Worm (Caenorhabditis elegans) whole organism, L3 larva: ENCODE measurements around the gene C18D4.6.

ENCODE experiments used
- ZK546.5 ChIP-seq: sonication (generic microtip); optimal IDR thresholded peaks from 2 replicates; lab custom pipeline; 2017; ENCODE audit warnings: missing biosample characterization, missing genetic modification characterization
- aly-2 ChIP-seq: fragments of 150-350 bp; optimal IDR thresholded peaks from 2 replicates; lab custom pipeline; 2014; ENCODE audit warnings: missing biosample characterization, missing genetic modification characterization
- ceh-16 ChIP-seq: sonication (generic microtip); optimal IDR thresholded peaks from 2 replicates; lab custom pipeline; 2017; ENCODE audit warnings: missing biosample characterization, missing genetic modification characterization
- ceh-28 ChIP-seq: fragments of 150-350 bp; optimal IDR thresholded peaks from 2 replicates; lab custom pipeline; 2014; ENCODE audit warnings: missing biosample characterization, missing genetic modification reagents, missing genetic modification characterization
- ceh-82 ChIP-seq: fragments of 150-350 bp; optimal IDR thresholded peaks from 2 replicates; lab custom pipeline; 2014; ENCODE audit warnings: missing biosample characterization, missing genetic modification characterization
- daf-12 ChIP-seq: fragments of 150-350 bp; optimal IDR thresholded peaks from 2 replicates; lab custom pipeline; 2014; ENCODE audit warnings: missing biosample characterization, missing genetic modification reagents, missing genetic modification characterization
- egl-27 ChIP-seq: sonication (generic microtip); optimal IDR thresholded peaks from 4 replicates; lab custom pipeline; 2017; ENCODE audit warnings: missing biosample characterization, missing genetic modification reagents, missing genetic modification characterization
- egl-5 ChIP-seq: fragments of 150-350 bp; optimal IDR thresholded peaks from 2 replicates; lab custom pipeline; 2017; ENCODE audit warnings: missing biosample characterization, missing genetic modification reagents, missing genetic modification characterization, inconsistent platforms
- elt-1 ChIP-seq: fragments of 150-350 bp; optimal IDR thresholded peaks from 2 replicates; lab custom pipeline; 2014; ENCODE audit warnings: missing biosample characterization, missing genetic modification characterization
- elt-2 ChIP-seq: sonication (generic microtip); optimal IDR thresholded peaks from 2 replicates; lab custom pipeline; 2016; ENCODE audit warnings: missing genetic modification reagents, mild to moderate bottlenecking, missing genetic modification characterization, missing compliant biosample characterization
- eor-1 ChIP-seq, 2 experiments: fragments of 150-350 bp; optimal IDR thresholded peaks; 2 replicates each; lab custom pipeline; 2014 to 2018; ENCODE audit warnings: missing biosample characterization in 2 of 2, missing genetic modification characterization in 2 of 2
- fkh-10 ChIP-seq: sonication (generic microtip); optimal IDR thresholded peaks from 2 replicates; lab custom pipeline; 2017; ENCODE audit warnings: missing biosample characterization, missing genetic modification reagents, missing genetic modification characterization
- fkh-2 ChIP-seq: fragments of 150-350 bp; optimal IDR thresholded peaks from 2 replicates; lab custom pipeline; 2014; ENCODE audit warnings: missing biosample characterization, missing genetic modification reagents, missing genetic modification characterization
- hmg-11 ChIP-seq: sonication (generic microtip); optimal IDR thresholded peaks from 2 replicates; lab custom pipeline; 2016; ENCODE audit warnings: missing genetic modification characterization, missing compliant biosample characterization
- lin-39 ChIP-seq: fragments of 150-350 bp; optimal IDR thresholded peaks from 2 replicates; lab custom pipeline; 2018; ENCODE audit warnings: missing biosample characterization, missing genetic modification reagents, missing genetic modification characterization
- mdl-1 ChIP-seq: fragments of 150-350 bp; optimal IDR thresholded peaks from 2 replicates; lab custom pipeline; 2014; ENCODE audit warnings: missing biosample characterization, missing genetic modification characterization
- nfya-1 ChIP-seq: sonication (generic microtip); optimal IDR thresholded peaks from 2 replicates; lab custom pipeline; 2017; ENCODE audit warnings: missing genetic modification characterization, mild to moderate bottlenecking, missing compliant biosample characterization, antibody characterized with exemption, moderate library complexity; ENCODE audit not compliant: insufficient read depth
- nhr-11 ChIP-seq: fragments of 150-350 bp; optimal IDR thresholded peaks from 2 replicates; lab custom pipeline; 2014; ENCODE audit warnings: missing biosample characterization, missing genetic modification characterization
- nhr-23 ChIP-seq: fragments of 150-350 bp; optimal IDR thresholded peaks from 2 replicates; lab custom pipeline; 2014; ENCODE audit warnings: missing biosample characterization, missing genetic modification reagents, missing genetic modification characterization
- nhr-237 ChIP-seq: fragments of 150-350 bp; optimal IDR thresholded peaks from 2 replicates; lab custom pipeline; 2014; ENCODE audit warnings: missing biosample characterization, missing genetic modification characterization
- nhr-25 ChIP-seq: sonication (generic microtip); optimal IDR thresholded peaks from 2 replicates; lab custom pipeline; 2017; ENCODE audit warnings: missing biosample characterization, missing genetic modification characterization
- nhr-28 ChIP-seq: fragments of 150-350 bp; optimal IDR thresholded peaks from 2 replicates; lab custom pipeline; 2014; ENCODE audit warnings: missing biosample characterization, missing genetic modification characterization
- nhr-67 ChIP-seq: fragments of 150-350 bp; optimal IDR thresholded peaks from 2 replicates; lab custom pipeline; 2014; ENCODE audit warnings: missing biosample characterization, missing genetic modification characterization
- nhr-76 ChIP-seq: fragments of 150-350 bp; sonication (generic microtip); optimal IDR thresholded peaks from 5 replicates; lab custom pipeline; 2014; ENCODE audit warnings: missing biosample characterization, missing genetic modification characterization
- pha-4 ChIP-seq: fragments of 150-350 bp; optimal IDR thresholded peaks from 2 replicates; lab custom pipeline; 2014; ENCODE audit warnings: missing biosample characterization, missing genetic modification reagents, missing genetic modification characterization
- pqm-1 ChIP-seq: fragments of 150-350 bp; optimal IDR thresholded peaks from 2 replicates; lab custom pipeline; 2017; ENCODE audit warnings: missing biosample characterization, missing genetic modification characterization, inconsistent platforms
- sea-2 ChIP-seq: fragments of 150-350 bp; sonication (generic microtip); optimal IDR thresholded peaks from 4 replicates; lab custom pipeline; 2014; ENCODE audit warnings: missing biosample characterization, missing genetic modification reagents, missing genetic modification characterization
- skn-1 ChIP-seq: fragments of 150-350 bp; optimal IDR thresholded peaks from 2 replicates; lab custom pipeline; 2014; ENCODE audit warnings: missing biosample characterization, missing genetic modification characterization
- snpc-4 ChIP-seq: fragments of 150-350 bp; optimal IDR thresholded peaks from 2 replicates; lab custom pipeline; 2014; ENCODE audit warnings: missing biosample characterization, missing genetic modification characterization
- tbx-2 ChIP-seq: sonication (generic microtip); optimal IDR thresholded peaks from 2 replicates; lab custom pipeline; 2016; ENCODE audit warnings: mild to moderate bottlenecking, missing genetic modification characterization, missing compliant biosample characterization
- unc-39 ChIP-seq: sonication (generic microtip); optimal IDR thresholded peaks from 4 replicates; lab custom pipeline; 2017; ENCODE audit warnings: missing biosample characterization, missing genetic modification characterization
- zag-1 ChIP-seq: fragments of 150-350 bp; optimal IDR thresholded peaks from 2 replicates; lab custom pipeline; 2014; ENCODE audit warnings: missing biosample characterization, missing genetic modification characterization
- ztf-11 ChIP-seq: fragments of 150-350 bp; optimal IDR thresholded peaks from 2 replicates; lab custom pipeline; 2014; ENCODE audit warnings: missing biosample characterization, missing genetic modification characterization
- ztf-4 ChIP-seq: fragments of 150-350 bp; optimal IDR thresholded peaks from 2 replicates; lab custom pipeline; 2014; ENCODE audit warnings: missing biosample characterization, missing genetic modification characterization

Gene C18D4.6

ce11 chrV:17530486-17530885 is 7.7 kb downstream of the C18D4.6 start, which contains the start of gene C18D4.12:
Gene C18D4.12 (minus strand): TSS chrV:17530586.
- TF ChIP-seq nhr-23 (tag; lab: Kevin White, UChicago) (no peak), mdl-1 (tag; lab: Kevin White, UChicago) (no peak), ztf-4 (tag; lab: Kevin White, UChicago) (no peak), eor-1 (tag; optimal IDR thresholded peaks at IDR 0.05; lab: Kevin White, UChicago) (no peak), elt-2 (no peak), daf-12 (no peak), ceh-16 (tag; lab: Kevin White, UChicago) (no peak), nhr-67 (tag; lab: Kevin White, UChicago) (no peak), ceh-82 (no peak), pha-4 (no peak), egl-27 (tag; lab: Kevin White, UChicago) (no peak), hmg-11 (no peak), ZK546.5 (no peak), nhr-76 (tag; lab: Kevin White, UChicago) (no peak), egl-5 (tag; lab: Kevin White, UChicago) (no peak), pqm-1 (tag; lab: Kevin White, UChicago) (no peak), ceh-28 (no peak), nhr-25 (tag; lab: Kevin White, UChicago) (no peak), lin-39 (tag; lab: Kevin White, UChicago) (no peak)

ce11 chrV:17527729-17528128 is 10.4 kb downstream of the C18D4.6 start, which contains the start of gene srz-90:
Gene srz-90 (plus strand): TSS chrV:17528029.
- TF ChIP-seq ceh-16 (tag; lab: Kevin White, UChicago) (no peak), sea-2 (GFP tag; lab: Kevin White, UChicago) (no peak), unc-39 (tag; lab: Kevin White, UChicago) (no peak), ZK546.5 (no peak), daf-12 (no peak)

- TF ChIP-seq lin-39 (tag; lab: Kevin White, UChicago) (no peak), elt-2 (peak; percentile 29), sea-2 (GFP tag; lab: Kevin White, UChicago) (no peak), pqm-1 (tag; lab: Kevin White, UChicago) (peak; percentile 69)
- TF ChIP-seq, all 47 proteins: peak for 2
These were observed 17.4 kb downstream of the C18D4.6 start, which contains the start of gene fbxa-136 for ce11 chrV:17520735-17521134. Gene fbxa-136 (plus strand): TSS chrV:17521035.

ce11 chrV:17513831-17514230 is 24.3 kb downstream of the C18D4.6 start:
- TF ChIP-seq nhr-28 (tag; lab: Kevin White, UChicago) (no peak), egl-27 (tag; lab: Kevin White, UChicago) (no peak), fkh-2 (tag; lab: Kevin White, UChicago) (no peak), skn-1 (tag; lab: Kevin White, UChicago) (no peak), nhr-11 (tag; lab: Kevin White, UChicago) (no peak)

DNA sequence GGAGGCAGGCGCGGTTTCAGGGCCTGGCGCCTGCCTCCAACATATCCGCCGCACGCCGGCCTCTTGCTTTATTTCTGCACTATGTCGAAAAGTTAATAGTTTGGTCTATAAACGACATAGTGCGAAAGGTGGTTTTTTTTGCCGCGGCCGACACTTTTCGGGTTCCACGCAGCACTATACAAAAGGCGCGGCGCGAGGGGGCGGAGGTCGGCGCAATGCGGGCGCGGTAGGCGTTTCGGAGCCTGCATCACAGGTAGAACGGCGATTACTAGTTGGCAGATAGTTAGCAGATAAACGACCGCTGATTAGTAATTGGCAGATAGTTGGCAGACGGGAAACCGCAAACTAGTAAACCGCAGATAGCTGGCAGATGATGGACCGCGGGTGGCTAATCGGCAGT is 25.4 kb downstream of the C18D4.6 start:
- TF ChIP-seq ztf-4 (tag; lab: Kevin White, UChicago) (no peak), ztf-11 (tag; lab: Kevin White, UChicago) (no peak), tbx-2 (tag; lab: Kevin White, UChicago) (no peak), pha-4 (no peak), elt-2 (no peak), aly-2 (tag; lab: Kevin White, UChicago) (no peak), sea-2 (GFP tag; lab: Kevin White, UChicago) (no peak), zag-1 (no peak), elt-1 (tag; lab: Kevin White, UChicago) (no peak), mdl-1 (tag; lab: Kevin White, UChicago) (no peak), snpc-4 (no peak), nfya-1 (tag; lab: Kevin White, UChicago) (no peak), ceh-82 (no peak), pqm-1 (tag; lab: Kevin White, UChicago) (no peak), nhr-76 (tag; lab: Kevin White, UChicago) (no peak), nhr-67 (tag; lab: Kevin White, UChicago) (no peak), nhr-237 (tag; lab: Kevin White, UChicago) (no peak), fkh-10 (GFP tag; lab: Kevin White, UChicago) (no peak)
